Fruit fly (Drosophila melanogaster) whole organism, embryonic: Measurements from ENCODE around the gene Nthl1.

Source experiments
- ATbp ChIP-seq: fragments of 200-800 bp; sonication (Bioruptor generic); optimal IDR thresholded peaks from 2 replicates; lab custom pipeline; 2017; ENCODE audit warnings: missing biosample characterization, mild to moderate bottlenecking, missing genetic modification characterization, missing genetic modification reagents
- Abd-B ChIP-seq: fragments of 200-800 bp; sonication (Bioruptor generic); optimal IDR thresholded peaks from 2 replicates; lab custom pipeline; 2018; ENCODE audit warnings: missing biosample characterization, mild to moderate bottlenecking, missing genetic modification characterization, moderate library complexity
- B-H1 ChIP-seq: fragments of 200-800 bp; sonication (Bioruptor generic); IDR thresholded peaks from 3 replicates; pipeline ENCODE4 v1.3.6; 2022; ENCODE audit warnings: missing biosample characterization, missing genetic modification characterization
- Bgb ChIP-seq: fragments of 200-800 bp; sonication (Bioruptor generic); IDR thresholded peaks from 2 replicates; pipeline ENCODE4 v1.3.6; 2022; ENCODE audit warnings: missing biosample characterization, missing genetic modification characterization; ENCODE audit not compliant: partially characterized antibody
- Blimp-1 ChIP-seq: fragments of 200-800 bp; sonication (Bioruptor generic); optimal IDR thresholded peaks from 3 replicates; lab custom pipeline; 2018; ENCODE audit warnings: missing biosample characterization, missing genetic modification characterization, mild to moderate bottlenecking, moderate library complexity, missing genetic modification reagents
- CG11560 ChIP-seq: fragments of 200-800 bp; sonication (Bioruptor generic); IDR thresholded peaks from 3 replicates; pipeline ENCODE4 v1.3.6; 2022; ENCODE audit warnings: missing biosample characterization, missing genetic modification characterization
- CG13123 ChIP-seq: fragments of 200-800 bp; sonication (Bioruptor generic); optimal IDR thresholded peaks from 2 replicates; lab custom pipeline; 2016; ENCODE audit warnings: missing biosample characterization, missing genetic modification characterization
- CG13424 ChIP-seq: fragments of 200-800 bp; sonication (Bioruptor generic); optimal IDR thresholded peaks from 2 replicates; lab custom pipeline; 2019; ENCODE audit warnings: missing biosample characterization, mild to moderate bottlenecking, missing genetic modification characterization, moderate library complexity
- CG14050 ChIP-seq: fragments of 200-800 bp; sonication (Bioruptor generic); IDR thresholded peaks from 3 replicates; pipeline ENCODE4 v1.3.6; 2022; ENCODE audit warnings: missing biosample characterization, missing genetic modification characterization
- CG14667 ChIP-seq: fragments of 200-800 bp; sonication (Bioruptor generic); IDR thresholded peaks from 2 replicates; pipeline ENCODE4 v1.3.6; 2022; ENCODE audit warnings: missing biosample characterization, missing genetic modification characterization
- CG14965 ChIP-seq: fragments of 200-800 bp; sonication (Bioruptor generic); optimal IDR thresholded peaks from 2 replicates; lab custom pipeline; 2016; ENCODE audit warnings: missing biosample characterization, missing genetic modification characterization, borderline replicate concordance
- CG17328 ChIP-seq: fragments of 200-800 bp; sonication (Bioruptor generic); IDR thresholded peaks from 2 replicates; pipeline ENCODE4 v1.3.6; 2022; ENCODE audit warnings: missing biosample characterization, missing genetic modification characterization
- CG17802 ChIP-seq: fragments of 200-800 bp; sonication (Bioruptor generic); optimal IDR thresholded peaks from 2 replicates; lab custom pipeline; 2018; ENCODE audit warnings: missing biosample characterization, mild to moderate bottlenecking, missing genetic modification characterization, moderate library complexity
- CG17912 ChIP-seq: fragments of 200-800 bp; sonication (Bioruptor generic); optimal IDR thresholded peaks from 2 replicates; lab custom pipeline; 2018; ENCODE audit warnings: missing biosample characterization, mild to moderate bottlenecking, missing genetic modification characterization
- CG1792 ChIP-seq: fragments of 200-800 bp; sonication (Bioruptor generic); optimal IDR thresholded peaks from 2 replicates; lab custom pipeline; 2016; ENCODE audit warnings: missing biosample characterization, missing genetic modification characterization
- CG2889 ChIP-seq: fragments of 200-800 bp; sonication (Bioruptor generic); IDR thresholded peaks from 3 replicates; pipeline ENCODE4 v1.3.6; 2022; ENCODE audit warnings: missing biosample characterization, missing genetic modification characterization
- CG32532 ChIP-seq: fragments of 200-800 bp; sonication (Bioruptor generic); IDR thresholded peaks from 2 replicates; pipeline ENCODE4 v1.3.6; 2022; ENCODE audit warnings: missing biosample characterization, missing genetic modification characterization
- CG3726 ChIP-seq: fragments of 200-800 bp; sonication (Bioruptor generic); IDR thresholded peaks from 3 replicates; pipeline ENCODE4, ENCODE4 v1.3.6; 2022; ENCODE audit warnings: missing biosample characterization, missing genetic modification characterization
- CG6175 ChIP-seq: fragments of 200-800 bp; sonication (Bioruptor generic); IDR thresholded peaks from 3 replicates; pipeline ENCODE4 v1.3.6; 2022; ENCODE audit warnings: missing biosample characterization, missing genetic modification characterization
- CG6654 ChIP-seq: fragments of 200-800 bp; sonication (Bioruptor generic); optimal IDR thresholded peaks from 2 replicates; lab custom pipeline; 2017; ENCODE audit warnings: missing biosample characterization, mild to moderate bottlenecking, missing genetic modification characterization
- Dip2 ChIP-seq: fragments of 200-800 bp; sonication (Bioruptor generic); IDR thresholded peaks from 2 replicates; pipeline ENCODE4 v1.3.6; 2022; ENCODE audit warnings: missing biosample characterization, missing genetic modification characterization
- Dll ChIP-seq: fragments of 200-800 bp; sonication (Bioruptor generic); IDR thresholded peaks from 4 replicates; pipeline ENCODE4 v1.3.6; 2022; ENCODE audit warnings: missing biosample characterization, missing genetic modification characterization; ENCODE audit not compliant: partially characterized antibody
- Elba2 ChIP-seq: fragments of 200-800 bp; sonication (Bioruptor generic); optimal IDR thresholded peaks from 3 replicates; lab custom pipeline; 2016; ENCODE audit warnings: missing biosample characterization, missing genetic modification characterization
- Fer3 ChIP-seq: fragments of 200-800 bp; sonication (Bioruptor generic); optimal IDR thresholded peaks from 2 replicates; lab custom pipeline; 2018; ENCODE audit warnings: missing biosample characterization, mild to moderate bottlenecking, missing genetic modification characterization, moderate library complexity
- GATAe ChIP-seq: fragments of 200-800 bp; sonication (Bioruptor generic); conservative IDR thresholded peaks from 2 replicates; pipeline ENCODE4 v1.3.6; 2022; ENCODE audit warnings: missing biosample characterization, missing genetic modification characterization
- HHEX ChIP-seq: fragments of 200-800 bp; sonication (Bioruptor generic); optimal IDR thresholded peaks from 3 replicates; lab custom pipeline; 2017; ENCODE audit warnings: missing biosample characterization, mild to moderate bottlenecking, missing genetic modification characterization, missing genetic modification reagents
- HmgZ ChIP-seq: fragments of 200-800 bp; sonication (Bioruptor generic); optimal IDR thresholded peaks from 2 replicates; lab custom pipeline; 2018; ENCODE audit warnings: missing biosample characterization, mild to moderate bottlenecking, missing genetic modification characterization
- MESR4 ChIP-seq: fragments of 200-800 bp; sonication (Bioruptor generic); optimal IDR thresholded peaks from 2 replicates; lab custom pipeline; 2018; ENCODE audit warnings: missing biosample characterization, mild to moderate bottlenecking, missing genetic modification characterization, moderate library complexity
- MTF-1 ChIP-seq: fragments of 200-800 bp; sonication (Bioruptor generic); optimal IDR thresholded peaks from 2 replicates; lab custom pipeline; 2018; ENCODE audit warnings: missing biosample characterization, mild to moderate bottlenecking, missing genetic modification characterization, borderline replicate concordance
- Poxn ChIP-seq: fragments of 200-800 bp; sonication (Bioruptor generic); IDR thresholded peaks from 2 replicates; pipeline ENCODE4 v1.3.6; 2022; ENCODE audit warnings: missing biosample characterization, missing genetic modification characterization
- Tbp ChIP-seq: fragments of >200 bp; optimal IDR thresholded peaks from 2 replicates; lab custom pipeline; 2018; ENCODE audit warnings: missing biosample characterization, missing genetic modification characterization
- ap ChIP-seq: fragments of 200-800 bp; sonication (Bioruptor generic); IDR thresholded peaks from 2 replicates; pipeline ENCODE4 v1.3.6; 2022; ENCODE audit warnings: missing biosample characterization, missing genetic modification characterization
- chif ChIP-seq, 2 experiments: fragments of 200-800 bp; sonication (Bioruptor generic); optimal IDR thresholded peaks; 3 replicates each; lab custom pipeline; 2016; ENCODE audit warnings: missing biosample characterization in 2 of 2, missing genetic modification characterization in 2 of 2
- dati ChIP-seq: fragments of 200-800 bp; sonication (Bioruptor generic); IDR thresholded peaks from 2 replicates; pipeline ENCODE4 v1.3.6; 2022; ENCODE audit warnings: missing biosample characterization, missing genetic modification characterization
- dysf ChIP-seq: fragments of 200-800 bp; sonication (Bioruptor generic); IDR thresholded peaks from 3 replicates; pipeline ENCODE4 v1.3.6; 2022; ENCODE audit warnings: missing biosample characterization, missing genetic modification characterization
- ems ChIP-seq: fragments of 200-800 bp; sonication (Bioruptor generic); optimal IDR thresholded peaks from 3 replicates; lab custom pipeline; 2016; ENCODE audit warnings: missing biosample characterization, missing genetic modification characterization
- fru ChIP-seq: fragments of >200 bp; optimal IDR thresholded peaks from 2 replicates; lab custom pipeline; 2017
- grau ChIP-seq: fragments of 200-800 bp; optimal IDR thresholded peaks from 3 replicates; lab custom pipeline; 2019; ENCODE audit warnings: missing biosample characterization, mild to moderate bottlenecking, missing genetic modification characterization, moderate library complexity
- gt ChIP-seq: fragments of 200-800 bp; sonication (Bioruptor generic); IDR thresholded peaks from 2 replicates; pipeline ENCODE4 v1.3.6; 2022; ENCODE audit warnings: missing biosample characterization, missing genetic modification characterization
- lov ChIP-seq, 2 experiments: fragments of 200-800 bp in 1 of 2; fragments of >200 bp in 1 of 2; sonication (Bioruptor generic) in 1 of 2; IDR thresholded peaks in 1 of 2; optimal IDR thresholded peaks in 1 of 2; 2 replicates in 1 of 2; 3 replicates in 1 of 2; pipeline versions ENCODE4 v1.3.6 to Lab custom; 2017 to 2022; ENCODE audit warnings: missing biosample characterization in 1 of 2, missing genetic modification characterization in 1 of 2
- mld ChIP-seq: fragments of 200-800 bp; sonication (Bioruptor generic); IDR thresholded peaks from 3 replicates; pipeline ENCODE4 v1.3.6; 2022; ENCODE audit warnings: missing biosample characterization, missing genetic modification characterization; ENCODE audit not compliant: partially characterized antibody
- nom ChIP-seq: fragments of 200-800 bp; sonication (Bioruptor generic); optimal IDR thresholded peaks from 2 replicates; lab custom pipeline; 2017; ENCODE audit warnings: missing biosample characterization, missing genetic modification characterization, mild to moderate bottlenecking, moderate library complexity, missing genetic modification reagents
- sc ChIP-seq, 3 experiments: fragments of >200 bp in 2 of 3; fragments of 200-800 bp in 1 of 3; sonication (Bioruptor generic) in 1 of 3; optimal IDR thresholded peaks; 2 replicates in 2 of 3; 3 replicates in 1 of 3; lab custom pipeline; 2017; ENCODE audit warnings: mild to moderate bottlenecking in 1 of 3, missing biosample characterization in 1 of 3, missing genetic modification characterization in 1 of 3, missing genetic modification reagents in 1 of 3
- sd ChIP-seq: fragments of 200-800 bp; sonication (Bioruptor generic); optimal IDR thresholded peaks from 3 replicates; lab custom pipeline; 2018; ENCODE audit warnings: missing biosample characterization, mild to moderate bottlenecking, missing genetic modification characterization, moderate library complexity
- sima ChIP-seq: fragments of 200-800 bp; sonication (Bioruptor generic); optimal IDR thresholded peaks from 2 replicates; lab custom pipeline; 2016; ENCODE audit warnings: missing biosample characterization, missing genetic modification characterization
- stwl ChIP-seq: fragments of 200-800 bp; sonication (Bioruptor generic); optimal IDR thresholded peaks from 3 replicates; lab custom pipeline; 2018; ENCODE audit warnings: missing biosample characterization, mild to moderate bottlenecking, missing genetic modification characterization, moderate library complexity
- tin ChIP-seq: fragments of 200-800 bp; sonication (Bioruptor generic); optimal IDR thresholded peaks from 3 replicates; lab custom pipeline; 2016; ENCODE audit warnings: missing biosample characterization, missing genetic modification characterization
- toy ChIP-seq: fragments of 200-800 bp; sonication (Bioruptor generic); IDR thresholded peaks from 2 replicates; pipeline ENCODE4 v1.3.6; 2022; ENCODE audit warnings: missing biosample characterization, missing genetic modification characterization
- tx ChIP-seq: fragments of 200-800 bp; sonication (Bioruptor generic); optimal IDR thresholded peaks from 2 replicates; lab custom pipeline; 2016; ENCODE audit warnings: missing biosample characterization, missing genetic modification characterization

Nthl1 gene

DNA sequence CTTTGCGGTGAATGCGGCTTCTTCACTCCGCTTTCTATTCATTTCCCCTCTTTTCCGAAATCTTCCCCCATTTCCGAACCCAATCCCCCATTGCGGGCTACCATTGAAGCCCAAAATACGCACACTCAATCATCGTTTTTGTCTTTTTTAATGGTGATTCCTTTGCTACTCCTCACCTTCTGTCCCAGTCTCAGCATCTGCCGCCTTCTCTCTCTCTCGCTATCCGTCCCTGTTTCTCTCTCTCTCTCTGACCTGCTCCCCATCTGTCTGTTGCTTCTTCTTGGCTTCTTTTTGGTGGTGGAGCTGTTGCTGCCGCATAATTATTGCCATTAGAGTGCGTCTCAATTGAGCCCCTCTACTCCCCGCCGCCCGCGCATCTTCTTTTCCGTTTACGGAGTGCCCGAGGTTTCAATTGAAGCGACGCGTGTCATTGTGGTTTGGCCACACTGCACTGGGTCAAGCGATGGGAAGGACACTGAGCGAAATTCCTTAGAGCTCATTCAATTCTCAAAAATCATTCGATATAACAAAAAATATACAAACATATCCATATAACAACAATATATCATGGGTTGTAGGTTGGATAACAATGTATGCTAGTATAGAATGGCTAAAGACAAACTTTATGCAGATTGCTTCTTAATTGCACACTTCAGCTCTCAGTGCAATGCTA, 17.4 kb upstream of the Nthl1 start (continued):
- TF ChIP-seq ATbp (GFP tag; lab: Kevin White, UChicago), result peak; percentile 77
- TF ChIP-seq HmgZ, result no peak
- no peak for TF ChIP-seq sd (tag; lab: Kevin White, UChicago)
- no peak for TF ChIP-seq MTF-1 (GFP tag; lab: Kevin White, UChicago)
- TF ChIP-seq Poxn, result no peak
- peak; percentile 34 for TF ChIP-seq HHEX
- TF ChIP-seq CG14667, result no peak
- TF ChIP-seq ems (GFP tag; lab: Kevin White, UChicago), result peak; percentile 38
- TF ChIP-seq CG6175 (GFP tag; lab: Robert Waterston, UW), result no peak
- no peak for TF ChIP-seq CG14965 (GFP tag; lab: Kevin White, UChicago)
- peak; percentile 16 for TF ChIP-seq CG6654 (GFP tag; lab: Kevin White, UChicago)
- TF ChIP-seq CG13424 (tag; lab: Kevin White, UChicago), result peak; percentile 51
- no peak for TF ChIP-seq Tbp (GFP tag; lab: Kevin White, UChicago)
- TF ChIP-seq GATAe (GFP tag; lab: Robert Waterston, UW), result no peak
- no peak for TF ChIP-seq Dll
- peak; percentile 39 to 64 for TF ChIP-seq chif (GFP tag; optimal IDR thresholded peaks at IDR 0.05; lab: Kevin White, UChicago)
- TF ChIP-seq CG1792 (GFP tag; lab: Kevin White, UChicago), result no peak
- no peak for TF ChIP-seq sc (optimal IDR thresholded peaks at IDR 0.05; lab: Kevin White, UChicago)
- peak; percentile 32 for TF ChIP-seq sc (GFP tag; optimal IDR thresholded peaks at IDR 0.05; lab: Kevin White, UChicago)
- TF ChIP-seq CG17328, result peak; percentile 4; the same call in 1 of the 2 replicates
- TF ChIP-seq B-H1 (GFP tag; lab: Robert Waterston, UW), result no peak
- no peak for TF ChIP-seq lov (optimal IDR thresholded peaks at IDR 0.05; lab: Kevin White, UChicago)
- TF ChIP-seq lov (GFP tag; IDR thresholded peaks at IDR 0.05; lab: Robert Waterston, UW), result no peak
- no peak for TF ChIP-seq gt
- TF ChIP-seq tx (GFP tag; lab: Kevin White, UChicago), result no peak
- peak; percentile 99 for TF ChIP-seq stwl (tag; lab: Kevin White, UChicago)
- peak; percentile 73 for TF ChIP-seq Blimp-1
- TF ChIP-seq Bgb (GFP tag; lab: Robert Waterston, UW), result no peak
- no peak for TF ChIP-seq Elba2 (GFP tag; lab: Kevin White, UChicago)
- no peak for TF ChIP-seq sima (GFP tag; lab: Kevin White, UChicago)
- no peak for TF ChIP-seq MESR4 (GFP tag; lab: Kevin White, UChicago)
- TF ChIP-seq Dip2, result no peak
- TF ChIP-seq CG17802, result peak; percentile 30
- peak; percentile 45 for TF ChIP-seq Abd-B (GFP tag; lab: Kevin White, UChicago)
- TF ChIP-seq toy (GFP tag; lab: Robert Waterston, UW), result no peak
- TF ChIP-seq CG3726 (GFP tag; lab: Robert Waterston, UW), result no peak
- TF ChIP-seq CG13123 (GFP tag; lab: Kevin White, UChicago), result no peak
- no peak for TF ChIP-seq CG17912 (GFP tag; lab: Kevin White, UChicago)
- TF ChIP-seq tin (GFP tag; lab: Kevin White, UChicago), result peak; percentile 32
- TF ChIP-seq ap (GFP tag; lab: Robert Waterston, UW), result no peak
- TF ChIP-seq CG2889 (GFP tag; lab: Robert Waterston, UW), result no peak
- TF ChIP-seq CG14050, result no peak
- TF ChIP-seq grau (tag; lab: Kevin White, UChicago), result peak; percentile 55
- peak; percentile 57 for TF ChIP-seq dysf
- no peak for TF ChIP-seq mld (GFP tag; lab: Robert Waterston, UW)
- no peak for TF ChIP-seq fru (lab: Kevin White, UChicago)
- no peak for TF ChIP-seq nom (GFP tag; lab: Kevin White, UChicago)
- TF ChIP-seq CG11560, result no peak
- no peak for TF ChIP-seq CG32532
- TF ChIP-seq dati, result no peak
- peak; percentile 15 for TF ChIP-seq Fer3 (tag; lab: Kevin White, UChicago)
